Worm (Caenorhabditis elegans): ENCODE measurements around the gene F56D6.20.

DNA sequence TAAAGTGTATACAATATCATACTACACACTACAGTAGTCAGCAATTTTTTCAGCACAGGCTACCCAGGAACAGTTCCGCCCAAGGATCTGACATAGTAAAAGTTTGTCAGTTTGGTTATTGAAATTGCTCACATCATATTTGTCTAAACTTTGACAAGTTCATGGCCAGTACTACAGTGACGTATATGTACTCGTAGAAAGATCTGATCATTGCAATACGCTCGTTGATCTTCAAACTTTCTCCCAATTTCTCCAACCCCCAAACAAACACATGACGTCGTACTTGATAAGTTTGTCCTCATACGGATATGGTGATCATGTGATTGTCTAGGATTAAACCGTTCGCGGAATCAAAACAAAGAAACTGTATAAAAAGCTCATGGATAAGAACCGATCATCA, 17.9 kb upstream of the F56D6.20 start, which contains the start of gene dct-8:
- TF ChIP-seq ces-1 (GFP tag; optimal IDR thresholded peaks at IDR 0.05) (no peak), snpc-4 (tag; optimal IDR thresholded peaks at IDR 0.05) (no peak), lsy-2 (tag; optimal IDR thresholded peaks at IDR 0.05) (no peak), ztf-11 (tag; optimal IDR thresholded peaks at IDR 0.05) (no peak), nhr-28 (tag; optimal IDR thresholded peaks at IDR 0.05) (no peak), nhr-76 (tag; optimal IDR thresholded peaks at IDR 0.05) (no peak), mls-2 (tag; optimal IDR thresholded peaks at IDR 0.05) (no peak)
